Fruit fly (Drosophila melanogaster) Kc167 (cell line): ENCODE measurements around the gene CG15155.

Source experiments
- Myc ChIP-seq: fragments of >200 bp; optimal IDR thresholded peaks from 2 replicates; lab custom pipeline; 2017; ENCODE audit warnings: missing external identifiers
- h ChIP-seq: fragments of >200 bp; optimal IDR thresholded peaks from 3 replicates; lab custom pipeline; 2018; ENCODE audit warnings: missing external identifiers
- psq ChIP-seq: fragments of >200 bp; optimal IDR thresholded peaks from 2 replicates; lab custom pipeline; 2017; ENCODE audit warnings: missing external identifiers

DNA sequence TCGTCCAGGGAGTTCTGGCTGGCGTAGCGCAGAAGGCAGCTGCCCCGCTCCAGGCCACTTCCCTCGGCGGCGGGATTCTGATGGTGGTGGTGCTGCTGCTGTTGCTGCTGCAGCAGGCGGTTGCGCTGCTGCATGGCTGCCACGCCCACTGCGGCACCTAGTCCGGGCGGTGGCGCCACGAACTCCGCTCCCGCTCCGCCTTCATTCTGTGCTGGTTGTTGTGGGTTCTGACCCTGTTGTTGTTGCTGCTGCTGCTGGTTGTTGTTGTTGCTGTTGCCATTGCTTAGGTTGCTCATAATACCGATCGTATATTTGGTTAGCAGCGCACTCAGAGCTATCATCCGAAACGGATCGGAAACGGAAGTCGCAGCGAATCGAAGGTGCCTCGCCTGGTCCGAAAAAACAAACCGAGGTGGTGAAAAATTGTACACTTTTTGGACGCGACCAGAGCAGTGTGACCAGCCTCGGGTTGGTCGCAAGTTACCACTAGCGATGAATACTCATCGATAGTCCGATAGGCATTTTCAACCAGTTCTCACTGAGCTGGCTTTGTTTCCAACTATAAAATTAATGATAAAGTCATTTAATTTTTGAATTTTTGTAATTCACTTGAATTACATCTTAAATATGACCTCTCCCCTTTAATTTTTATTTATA, 16.9 kb upstream of the CG15155 start, which contains the start of gene kel:
- TF ChIP-seq Myc (lab: Kevin White, UChicago) (no peak), psq (lab: Kevin White, UChicago) (no peak), h (lab: Kevin White, UChicago) (no peak)
